Worm (Caenorhabditis elegans) whole organism, L4/young adult: ENCODE data around the gene C27D6.1.

Source experiments
- W03F9.2 ChIP-seq: fragments of 150-350 bp; optimal IDR thresholded peaks from 2 replicates; lab custom pipeline; 2014; ENCODE audit warnings: missing biosample characterization, missing genetic modification characterization
- him-1 ChIP-seq: sonication (generic microtip); optimal IDR thresholded peaks from 2 replicates; lab custom pipeline; 2016; ENCODE audit warnings: missing genotype, missing genetic modification reagents, missing genetic modification characterization, missing compliant biosample characterization

ce11 chrII:5148349-5148748, 24.2 kb upstream of the C27D6.1 start, which contains the start of gene F58A6.5:
- TF ChIP-seq him-1 (tag; lab: Kevin White, UChicago) (no peak), W03F9.2 (tag; lab: Kevin White, UChicago) (no peak)
